Worm (Caenorhabditis elegans) whole organism, dauer: ENCODE results near the gene F19G12.8.

Experiments used
- unc-62 ChIP-seq: sonication (generic microtip); optimal IDR thresholded peaks from 2 replicates; lab custom pipeline; 2017; ENCODE audit warnings: missing biosample characterization, missing genetic modification reagents, missing genetic modification characterization

The F19G12.8 gene

ce11 chrX:1416776-1417354, at the start of gene F19G12.8, which contains the start of gene F19G12.4:
Gene F19G12.8, plus strand, starts transcription at chrX:1417320.
Gene F19G12.4, plus strand, starts transcription at chrX:1417304.
- no peak for TF ChIP-seq unc-62 (GFP tag; lab: Kevin White, UChicago)

- no peak for TF ChIP-seq unc-62 (GFP tag; lab: Kevin White, UChicago)
These were observed 49.7 kb upstream of the F19G12.8 start, which contains the start of gene dgn-2 for ce11 chrX:1367416-1367815. Gene dgn-2, minus strand, starts transcription at chrX:1367516.

- no peak for TF ChIP-seq unc-62 (GFP tag; lab: Kevin White, UChicago)
These were observed 46.3 kb upstream of the F19G12.8 start, which contains the start of gene F56C3.7 for ce11 chrX:1370736-1371281. Gene F56C3.7, minus strand, starts transcription at chrX:1370786.

ce11 chrX:1371688-1372087, 45.4 kb upstream of the F19G12.8 start, which contains the start of gene fbxa-190:
Gene fbxa-190, plus strand, starts transcription at chrX:1372012.
- no peak for TF ChIP-seq unc-62 (GFP tag; lab: Kevin White, UChicago)

ce11 chrX:1372464-1372863, 44.7 kb upstream of the F19G12.8 start:
- no peak for TF ChIP-seq unc-62 (GFP tag; lab: Kevin White, UChicago)

- no peak for TF ChIP-seq unc-62 (GFP tag; lab: Kevin White, UChicago)
These were observed 37.7 kb upstream of the F19G12.8 start for ce11 chrX:1379391-1379790.

ce11 chrX:1381565-1381964, 35.6 kb upstream of the F19G12.8 start, which contains the start of gene F56C3.10:
Gene F56C3.10, minus strand, starts transcription at chrX:1381665.
- no peak for TF ChIP-seq unc-62 (GFP tag; lab: Kevin White, UChicago)

- TF ChIP-seq unc-62 (GFP tag; lab: Kevin White, UChicago) = no peak
These were observed 33.6 kb upstream of the F19G12.8 start for ce11 chrX:1383546-1383945.

- TF ChIP-seq unc-62 (GFP tag; lab: Kevin White, UChicago) = no peak
These were observed 32.6 kb upstream of the F19G12.8 start, which contains the start of gene F56C3.8 for ce11 chrX:1384538-1384937. Gene F56C3.8, minus strand, starts transcription at chrX:1384638.

- TF ChIP-seq unc-62 (GFP tag; lab: Kevin White, UChicago) = no peak
These were observed 30.2 kb upstream of the F19G12.8 start, which contains the start of gene F56C3.1 for ce11 chrX:1386893-1387367. Gene F56C3.1, plus strand, starts transcription at chrX:1387317.

ce11 chrX:1389382-1389983, 27.6 kb upstream of the F19G12.8 start:
- TF ChIP-seq unc-62 (GFP tag; lab: Kevin White, UChicago) = no peak

- TF ChIP-seq unc-62 (GFP tag; lab: Kevin White, UChicago) = no peak
These were observed 23.2 kb upstream of the F19G12.8 start, which contains the start of gene F56C3.9 for ce11 chrX:1393891-1394290. Gene F56C3.9, minus strand, starts transcription at chrX:1393991.

- no peak for TF ChIP-seq unc-62 (GFP tag; lab: Kevin White, UChicago)
These were observed 22.7 kb upstream of the F19G12.8 start for ce11 chrX:1394437-1394836.

ce11 chrX:1395793-1396192, 21.3 kb upstream of the F19G12.8 start:
- no peak for TF ChIP-seq unc-62 (GFP tag; lab: Kevin White, UChicago)

- no peak for TF ChIP-seq unc-62 (GFP tag; lab: Kevin White, UChicago)
These were observed 19.6 kb upstream of the F19G12.8 start, which contains the start of gene H39E20.1 for ce11 chrX:1397516-1397915. Gene H39E20.1, minus strand, starts transcription at chrX:1397616.

ce11 chrX:1401259-1401658, 15.9 kb upstream of the F19G12.8 start, which contains the start of gene ZK402.5:
Gene ZK402.5, minus strand, starts transcription at chrX:1401359.
- no peak for TF ChIP-seq unc-62 (GFP tag; lab: Kevin White, UChicago)
